Worm (Caenorhabditis elegans) whole organism, L1 larva: ENCODE measurements around the gene Y45F10D.16.
A peak's percentile ranks its signal among the peaks of the same experiment; 100 is the strongest.

ENCODE experiments used
- C16A3.4 ChIP-seq: fragments of 150-350 bp; optimal IDR thresholded peaks from 2 replicates; lab custom pipeline; 2014; ENCODE audit warnings: missing biosample characterization, missing genetic modification characterization
- Y116A8C.19 ChIP-seq: sonication (generic microtip); optimal IDR thresholded peaks from 2 replicates; lab custom pipeline; 2016; ENCODE audit warnings: missing compliant biosample characterization, missing genetic modification characterization, borderline replicate concordance
- blmp-1 ChIP-seq: fragments of 150-350 bp; optimal IDR thresholded peaks from 2 replicates; lab custom pipeline; 2014; ENCODE audit warnings: missing biosample characterization, missing genetic modification characterization
- ceh-63 ChIP-seq: fragments of 200-800 bp; sonication (Bioruptor generic); optimal IDR thresholded peaks from 2 replicates; lab custom pipeline; 2018; ENCODE audit warnings: mild to moderate bottlenecking, missing genetic modification characterization, missing compliant biosample characterization
- ceh-82 ChIP-seq, 3 experiments: fragments of 150-350 bp in 1 of 3; sonication (generic microtip) in 2 of 3; optimal IDR thresholded peaks; 2 replicates each; lab custom pipeline; 2014 to 2017; ENCODE audit warnings: missing biosample characterization in 3 of 3, missing genetic modification characterization in 3 of 3
- ceh-88 ChIP-seq: fragments of 200-800 bp; sonication (Bioruptor generic); IDR thresholded peaks from 2 replicates; pipeline ENCODE4 v1.3.6; 2022; ENCODE audit warnings: missing genetic modification characterization, missing compliant biosample characterization
- ceh-90 ChIP-seq: sonication (generic microtip); optimal IDR thresholded peaks from 2 replicates; lab custom pipeline; 2016; ENCODE audit warnings: missing genetic modification characterization, missing compliant biosample characterization
- ces-1 ChIP-seq: fragments of 150-350 bp; optimal IDR thresholded peaks from 2 replicates; lab custom pipeline; 2014; ENCODE audit warnings: missing biosample characterization, missing genetic modification reagents, missing genetic modification characterization
- dpl-1 ChIP-seq, 3 experiments: fragments of 150-350 bp in 2 of 3; sonication (generic microtip) in 1 of 3; optimal IDR thresholded peaks; 2 replicates each; lab custom pipeline; 2014 to 2017; ENCODE audit warnings: missing biosample characterization in 3 of 3, missing genetic modification characterization in 3 of 3, missing genetic modification reagents in 3 of 3
- dsc-1 ChIP-seq: sonication (generic microtip); optimal IDR thresholded peaks from 2 replicates; lab custom pipeline; 2016; ENCODE audit warnings: mild to moderate bottlenecking, missing genetic modification characterization, missing compliant biosample characterization
- efl-1 ChIP-seq, 4 experiments: fragments of 150-350 bp; optimal IDR thresholded peaks in 3 of 4; peaks in 1 of 4; 1 replicate in 1 of 4; 2 replicates in 3 of 4; lab custom pipeline; 2014; ENCODE audit warnings: missing biosample characterization in 2 of 4, missing genetic modification characterization in 2 of 4, missing genetic modification reagents in 2 of 4
- egl-13 ChIP-seq: sonication (generic microtip); optimal IDR thresholded peaks from 2 replicates; lab custom pipeline; 2016; ENCODE audit warnings: missing genotype, missing genetic modification reagents, missing genetic modification characterization, missing compliant biosample characterization
- elt-3 ChIP-seq, 6 experiments: fragments of 150-350 bp in 1 of 6; sonication (generic microtip); optimal IDR thresholded peaks; 2 replicates each; lab custom pipeline; 2017 to 2018; ENCODE audit warnings: missing biosample characterization in 6 of 6, missing genetic modification characterization in 6 of 6, inconsistent platforms in 1 of 6
- fkh-10 ChIP-seq: sonication (generic microtip); optimal IDR thresholded peaks from 2 replicates; lab custom pipeline; 2017; ENCODE audit warnings: missing biosample characterization, missing genetic modification reagents, missing genetic modification characterization
- fkh-8 ChIP-seq: sonication (generic microtip); optimal IDR thresholded peaks from 2 replicates; lab custom pipeline; 2016; ENCODE audit warnings: mild to moderate bottlenecking, missing genetic modification characterization, missing compliant biosample characterization
- fos-1 ChIP-seq: fragments of 150-350 bp; optimal IDR thresholded peaks from 2 replicates; lab custom pipeline; 2014; ENCODE audit warnings: missing biosample characterization, missing genetic modification characterization
- hlh-17 ChIP-seq: fragments of 200-800 bp; sonication (Bioruptor generic); optimal IDR thresholded peaks from 2 replicates; lab custom pipeline; 2018; ENCODE audit warnings: missing genetic modification characterization, mild to moderate bottlenecking, missing compliant biosample characterization, moderate library complexity, borderline replicate concordance
- hlh-4 ChIP-seq: sonication (generic microtip); optimal IDR thresholded peaks from 2 replicates; lab custom pipeline; 2016; ENCODE audit warnings: mild to moderate bottlenecking, missing genetic modification characterization, missing compliant biosample characterization
- hpl-2 ChIP-seq: fragments of 150-350 bp; optimal IDR thresholded peaks from 2 replicates; lab custom pipeline; 2014; ENCODE audit warnings: missing biosample characterization, missing genetic modification reagents, missing genetic modification characterization
- lin-13 ChIP-seq: fragments of 150-350 bp; optimal IDR thresholded peaks from 2 replicates; lab custom pipeline; 2014; ENCODE audit warnings: missing biosample characterization, missing genetic modification reagents, missing genetic modification characterization
- lin-14 ChIP-seq: fragments of 200-800 bp; sonication (Bioruptor generic); optimal IDR thresholded peaks from 2 replicates; lab custom pipeline; 2018; ENCODE audit warnings: mild to moderate bottlenecking, missing genetic modification characterization, moderate library complexity, missing compliant biosample characterization
- lin-15B ChIP-seq: fragments of 150-350 bp; sonication (generic microtip); optimal IDR thresholded peaks from 3 replicates; lab custom pipeline; 2014; ENCODE audit warnings: missing biosample characterization, missing genetic modification characterization
- lin-35 ChIP-seq, 2 experiments: fragments of 150-350 bp; optimal IDR thresholded peaks; 2 replicates each; lab custom pipeline; 2014; ENCODE audit warnings: missing biosample characterization in 2 of 2, missing genetic modification characterization in 2 of 2, missing genetic modification reagents in 2 of 2
- lsy-2 ChIP-seq, 2 experiments: fragments of 150-350 bp; optimal IDR thresholded peaks; 2 replicates each; lab custom pipeline; 2014; ENCODE audit warnings: missing biosample characterization in 2 of 2, missing genetic modification characterization in 2 of 2
- mep-1 ChIP-seq: fragments of 150-350 bp; optimal IDR thresholded peaks from 2 replicates; lab custom pipeline; 2014; ENCODE audit warnings: missing biosample characterization, missing genetic modification characterization
- nhr-12 ChIP-seq: sonication (generic microtip); optimal IDR thresholded peaks from 2 replicates; lab custom pipeline; 2017; ENCODE audit warnings: missing biosample characterization, missing genetic modification characterization
- nhr-20 ChIP-seq: sonication (generic microtip); optimal IDR thresholded peaks from 2 replicates; lab custom pipeline; 2016; ENCODE audit warnings: mild to moderate bottlenecking, missing genetic modification characterization, missing compliant biosample characterization
- nhr-47 ChIP-seq: sonication (generic microtip); optimal IDR thresholded peaks from 2 replicates; lab custom pipeline; 2016; ENCODE audit warnings: mild to moderate bottlenecking, missing genetic modification characterization, moderate library complexity, missing compliant biosample characterization
- nhr-71 ChIP-seq: sonication (generic microtip); optimal IDR thresholded peaks from 2 replicates; lab custom pipeline; 2016; ENCODE audit warnings: mild to moderate bottlenecking, missing genetic modification characterization, moderate library complexity, missing compliant biosample characterization
- nhr-76 ChIP-seq: sonication (generic microtip); optimal IDR thresholded peaks from 2 replicates; lab custom pipeline; 2017; ENCODE audit warnings: missing biosample characterization, missing genetic modification characterization
- nhr-84 ChIP-seq: sonication (generic microtip); optimal IDR thresholded peaks from 2 replicates; lab custom pipeline; 2017; ENCODE audit warnings: missing biosample characterization, missing genetic modification characterization
- nhr-85 ChIP-seq: sonication (generic microtip); peaks from one replicate; lab custom pipeline; 2016; ENCODE audit warnings: missing genetic modification characterization, inconsistent platforms, missing compliant biosample characterization
- nhr-90 ChIP-seq: sonication (generic microtip); optimal IDR thresholded peaks from 2 replicates; lab custom pipeline; 2016; ENCODE audit warnings: mild to moderate bottlenecking, missing genetic modification characterization, missing compliant biosample characterization; ENCODE audit not compliant: poor library complexity
- pqm-1 ChIP-seq: sonication (generic microtip); optimal IDR thresholded peaks from 3 replicates; lab custom pipeline; 2017; ENCODE audit warnings: missing biosample characterization, missing genetic modification characterization
- rnt-1 ChIP-seq: sonication (generic microtip); optimal IDR thresholded peaks from 2 replicates; lab custom pipeline; 2016; ENCODE audit warnings: mild to moderate bottlenecking, missing genetic modification characterization, moderate library complexity, missing compliant biosample characterization
- skn-1 ChIP-seq: fragments of 150-350 bp; optimal IDR thresholded peaks from 2 replicates; lab custom pipeline; 2014; ENCODE audit warnings: missing biosample characterization, missing genetic modification characterization
- snu-23 ChIP-seq: sonication (generic microtip); optimal IDR thresholded peaks from 2 replicates; lab custom pipeline; 2016; ENCODE audit warnings: missing genetic modification characterization, missing compliant biosample characterization
- sptf-1 ChIP-seq: fragments of 150-350 bp; optimal IDR thresholded peaks from 2 replicates; lab custom pipeline; 2014; ENCODE audit warnings: missing biosample characterization, missing genetic modification characterization
- sup-37 ChIP-seq: fragments of 200-800 bp; sonication (Bioruptor generic); optimal IDR thresholded peaks from 2 replicates; lab custom pipeline; 2018; ENCODE audit warnings: mild to moderate bottlenecking, missing genetic modification characterization, missing compliant biosample characterization
- swsn-7 ChIP-seq: sonication (generic microtip); optimal IDR thresholded peaks from 2 replicates; lab custom pipeline; 2016; ENCODE audit warnings: missing genetic modification characterization, missing compliant biosample characterization
- tbx-2 ChIP-seq: sonication (generic microtip); optimal IDR thresholded peaks from 2 replicates; lab custom pipeline; 2016; ENCODE audit warnings: missing genetic modification characterization, missing compliant biosample characterization
- unc-130 ChIP-seq: fragments of 150-350 bp; optimal IDR thresholded peaks from 2 replicates; lab custom pipeline; 2017; ENCODE audit warnings: missing biosample characterization, missing genetic modification characterization, inconsistent platforms
- unc-30 ChIP-seq: sonication (generic microtip); optimal IDR thresholded peaks from 2 replicates; lab custom pipeline; 2017; ENCODE audit warnings: missing biosample characterization, missing genetic modification characterization
- xbp-1 ChIP-seq: sonication (generic microtip); optimal IDR thresholded peaks from 2 replicates; lab custom pipeline; 2016; ENCODE audit warnings: missing genetic modification characterization, missing compliant biosample characterization
- zip-4 ChIP-seq: fragments of 200-800 bp; sonication (Bioruptor generic); optimal IDR thresholded peaks from 2 replicates; lab custom pipeline; 2018; ENCODE audit warnings: mild to moderate bottlenecking, missing genetic modification characterization, moderate library complexity, missing compliant biosample characterization
- ztf-4 ChIP-seq: fragments of 150-350 bp; optimal IDR thresholded peaks from 2 replicates; lab custom pipeline; 2014; ENCODE audit warnings: missing biosample characterization, missing genetic modification characterization

Y45F10D.16 gene

DNA sequence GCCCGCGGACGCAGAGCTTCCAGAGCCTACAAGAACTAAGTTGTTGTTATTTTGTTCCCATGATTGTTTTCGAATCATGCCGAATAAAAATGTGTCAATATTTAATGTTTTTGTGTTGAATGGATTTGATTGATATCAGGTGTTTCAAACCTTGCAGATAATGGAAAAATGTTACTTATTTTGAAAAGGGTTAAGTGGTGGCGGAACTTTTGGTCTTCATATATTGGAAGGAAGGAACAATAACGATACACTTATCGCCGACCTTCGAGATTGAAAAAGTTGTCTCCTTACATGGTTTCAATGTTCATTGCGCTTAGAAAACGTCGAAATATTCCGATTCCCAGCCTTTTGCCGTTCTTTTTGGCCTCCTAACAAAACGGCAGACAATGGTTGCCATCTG, 2.5 kb downstream of the Y45F10D.16 start, which contains the start of gene gly-10:
gly-10 (plus strand) TSS at position 387 of the 400 bp plus-strand sequence.
- TF ChIP-seq hpl-2 (GFP tag; lab: Kevin White, UChicago) (no peak), nhr-85 (tag; lab: Kevin White, UChicago) (peak; percentile 64), lsy-2 (tag; optimal IDR thresholded peaks at IDR 0.05; lab: Kevin White, UChicago) (peak in 1 of 2 experiments; percentile 36)
- TF ChIP-seq, all 84 proteins: peak for 2

DNA sequence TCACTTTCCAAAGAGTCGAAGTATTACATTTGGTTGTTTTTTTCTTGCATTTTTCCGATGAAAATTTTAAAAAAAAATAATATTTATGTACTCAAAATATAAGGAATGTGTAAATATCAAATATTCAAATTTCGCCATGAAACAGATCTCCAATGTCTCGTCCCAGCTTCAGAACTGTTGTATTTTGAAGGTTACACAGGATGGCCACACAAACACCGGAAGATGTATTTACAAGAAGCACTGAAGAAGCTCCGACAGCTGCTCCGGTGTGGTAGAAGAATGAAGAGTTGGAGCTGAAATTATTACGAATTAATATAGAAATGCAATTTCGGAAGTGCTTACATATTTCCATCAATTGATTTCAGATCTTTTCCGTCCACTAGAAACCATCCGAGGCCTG, 6.1 kb downstream of the Y45F10D.16 start:
- no peak for TF ChIP-seq hlh-4 (tag; lab: Kevin White, UChicago)
- no peak for TF ChIP-seq lsy-2 (tag; optimal IDR thresholded peaks at IDR 0.05; lab: Kevin White, UChicago)
- TF ChIP-seq fkh-10 (GFP tag; lab: Kevin White, UChicago) = no peak
- TF ChIP-seq ztf-4 = no peak

DNA sequence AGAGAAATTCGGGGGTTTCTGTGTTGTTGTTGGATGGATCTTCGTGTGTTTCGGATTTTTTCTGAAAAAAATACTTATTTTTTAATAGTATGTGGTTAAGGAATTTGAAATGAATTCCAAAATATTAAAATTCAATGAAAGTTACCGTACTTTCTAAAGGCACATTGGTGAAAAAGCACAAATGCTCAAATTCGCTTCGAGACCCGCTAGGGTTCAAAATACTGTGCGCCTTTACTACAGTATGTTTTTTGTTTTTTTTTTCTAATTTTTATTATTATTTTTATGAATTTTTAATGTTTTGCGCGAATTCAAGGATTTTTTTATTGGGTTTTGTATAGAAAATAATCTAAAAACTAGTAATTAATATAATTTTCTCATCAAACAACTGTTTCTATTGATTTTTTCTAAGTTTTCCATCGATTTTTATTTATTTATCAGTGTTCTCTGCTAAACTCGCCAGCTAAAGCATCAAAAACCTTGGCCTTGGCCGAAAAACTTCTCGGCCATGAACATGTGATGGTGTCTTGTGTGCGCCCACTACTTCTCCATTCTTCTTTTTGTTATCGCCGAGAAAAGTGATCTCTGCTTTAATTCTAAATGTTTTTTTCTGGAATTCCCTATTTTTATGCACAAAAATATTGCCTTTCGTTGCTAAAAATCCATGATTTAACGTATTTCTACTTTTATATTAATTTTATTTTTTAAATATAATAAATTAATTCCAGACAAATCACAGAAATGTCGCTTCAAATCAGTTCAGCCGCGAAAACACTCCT, 7.2 kb downstream of the Y45F10D.16 start, which contains the start of gene iscu-1:
iscu-1 (plus strand) TSS at position 726 of the 776 bp plus-strand sequence.
- TF ChIP-seq lin-35 (GFP tag; optimal IDR thresholded peaks at IDR 0.05; lab: Kevin White, UChicago) = peak; percentile 40 to 59
- peak; percentile 44 for TF ChIP-seq nhr-20
- peak in 1 of 3 experiments; percentile 38 for TF ChIP-seq ceh-82 (tag; optimal IDR thresholded peaks at IDR 0.05; lab: Kevin White, UChicago)
- no peak for TF ChIP-seq hlh-4 (tag; lab: Kevin White, UChicago)
- TF ChIP-seq nhr-71 (tag; lab: Kevin White, UChicago) = peak; percentile 57
- TF ChIP-seq sup-37 (GFP tag; lab: Kevin White, UChicago) = no peak
- TF ChIP-seq dpl-1 (GFP tag; optimal IDR thresholded peaks at IDR 0.05; lab: Kevin White, UChicago) = peak; percentile 21 to 59 (median 49)
- TF ChIP-seq sptf-1 = no peak
- no peak for TF ChIP-seq ceh-63 (GFP tag; lab: Kevin White, UChicago)
- TF ChIP-seq hlh-17 (GFP tag; lab: Kevin White, UChicago) = no peak
- no peak for TF ChIP-seq ces-1 (GFP tag; lab: Kevin White, UChicago)
- no peak for TF ChIP-seq nhr-12 (tag; lab: Kevin White, UChicago)
- no peak for TF ChIP-seq zip-4 (GFP tag; lab: Kevin White, UChicago)
- TF ChIP-seq blmp-1 (tag; lab: Kevin White, UChicago) = no peak
- TF ChIP-seq elt-3 (tag; optimal IDR thresholded peaks at IDR 0.05; lab: Kevin White, UChicago) = peak in 1 of 6 experiments; percentile 13
- TF ChIP-seq lsy-2 (tag; optimal IDR thresholded peaks at IDR 0.05; lab: Kevin White, UChicago) = peak; percentile 60 to 73
- TF ChIP-seq tbx-2 = peak; percentile 41
- TF ChIP-seq lin-14 (GFP tag; lab: Kevin White, UChicago) = peak; percentile 64
- no peak for TF ChIP-seq fos-1 (tag; lab: Kevin White, UChicago)
- no peak for TF ChIP-seq C16A3.4 (tag; lab: Kevin White, UChicago)
- no peak for TF ChIP-seq Y116A8C.19 (tag; lab: Kevin White, UChicago)
- TF ChIP-seq skn-1 = peak; percentile 42
- peak; percentile 16 for TF ChIP-seq egl-13 (tag; lab: Kevin White, UChicago)
- TF ChIP-seq nhr-90 (tag; lab: Kevin White, UChicago) = peak; percentile 22
- TF ChIP-seq nhr-47 (tag; lab: Kevin White, UChicago) = peak; percentile 49
- TF ChIP-seq nhr-76 (tag; lab: Kevin White, UChicago) = no peak
- TF ChIP-seq mep-1 (tag; lab: Kevin White, UChicago) = peak; percentile 48
- TF ChIP-seq ztf-4 = no peak
- peak; percentile 1 for TF ChIP-seq unc-130 (tag; lab: Kevin White, UChicago)
- TF ChIP-seq ceh-88 (GFP tag; lab: Robert Waterston, UW) = no peak
- TF ChIP-seq unc-30 = no peak
- peak; percentile 76 for TF ChIP-seq rnt-1
- no peak for TF ChIP-seq pqm-1 (tag; lab: Kevin White, UChicago)
- no peak for TF ChIP-seq swsn-7 (tag; lab: Kevin White, UChicago)
- peak; percentile 0 for TF ChIP-seq dsc-1 (tag; lab: Kevin White, UChicago)
- peak; percentile 59 for TF ChIP-seq snu-23 (GFP tag; lab: Kevin White, UChicago)
- TF ChIP-seq lin-13 = peak; percentile 39
- peak; percentile 72 for TF ChIP-seq ceh-90 (tag; lab: Kevin White, UChicago)
- peak; percentile 16 for TF ChIP-seq xbp-1 (tag; lab: Kevin White, UChicago)
- peak; percentile 34 for TF ChIP-seq fkh-8 (tag; lab: Kevin White, UChicago)
- TF ChIP-seq efl-1 (optimal IDR thresholded peaks at IDR 0.05; lab: Kevin White, UChicago) = peak; percentile 34 to 40
- TF ChIP-seq efl-1 (GFP tag; optimal IDR thresholded peaks at IDR 0.05 in 1 of 2; lab: Kevin White, UChicago) = peak; percentile 50 to 88
- TF ChIP-seq lin-15B (tag; lab: Kevin White, UChicago) = peak; percentile 36
- no peak for TF ChIP-seq nhr-84 (tag; lab: Kevin White, UChicago)
